Worm (Caenorhabditis elegans) whole organism, mixed stage, embryonic: ENCODE data around the gene cav-1.

Experiments
- pha-4 ChIP-seq: fragments of 150-350 bp; optimal IDR thresholded peaks from 2 replicates; lab custom pipeline; 2018; ENCODE audit warnings: missing biosample characterization, missing genetic modification reagents, missing genetic modification characterization
- sem-2 ChIP-seq: fragments of 200-800 bp; sonication (Bioruptor generic); optimal IDR thresholded peaks from 2 replicates; lab custom pipeline; 2018; ENCODE audit warnings: mild to moderate bottlenecking, missing genetic modification characterization, missing compliant biosample characterization
- snpc-4 ChIP-seq: fragments of 150-350 bp; optimal IDR thresholded peaks from 2 replicates; lab custom pipeline; 2014; ENCODE audit warnings: missing biosample characterization, missing genetic modification characterization
- tbx-8 ChIP-seq: fragments of 200-800 bp; sonication (Bioruptor generic); optimal IDR thresholded peaks from 2 replicates; lab custom pipeline; 2018; ENCODE audit warnings: mild to moderate bottlenecking, missing genetic modification characterization, moderate library complexity, missing compliant biosample characterization
- zip-8 ChIP-seq: fragments of 150-350 bp; optimal IDR thresholded peaks from 2 replicates; lab custom pipeline; 2014; ENCODE audit warnings: missing biosample characterization, missing genetic modification characterization
- ztf-11 ChIP-seq: fragments of 150-350 bp; optimal IDR thresholded peaks from 2 replicates; lab custom pipeline; 2014; ENCODE audit warnings: missing biosample characterization, missing genetic modification characterization

ce11 chrIV:9733904-9734303 is 38.4 kb upstream of the cav-1 start:
- TF ChIP-seq ztf-11 = no peak
- no peak for TF ChIP-seq snpc-4 (tag; lab: Kevin White, UChicago)
- TF ChIP-seq sem-2 = no peak
- no peak for TF ChIP-seq pha-4 (tag; lab: Kevin White, UChicago)
- no peak for TF ChIP-seq tbx-8
- TF ChIP-seq zip-8 = no peak
